Worm (Caenorhabditis elegans) whole organism, L4/young adult: ENCODE results near the gene lgc-35.

Experiments used
- W03F9.2 ChIP-seq: fragments of 150-350 bp; optimal IDR thresholded peaks from 2 replicates; lab custom pipeline; 2014; ENCODE audit warnings: missing biosample characterization, missing genetic modification characterization
- him-1 ChIP-seq: sonication (generic microtip); optimal IDR thresholded peaks from 2 replicates; lab custom pipeline; 2016; ENCODE audit warnings: missing genotype, missing genetic modification reagents, missing genetic modification characterization, missing compliant biosample characterization

ce11 chrII:12799927-12800522 is 39.9 kb downstream of the lgc-35 start:
- TF ChIP-seq him-1 (tag; lab: Kevin White, UChicago) (no peak), W03F9.2 (tag; lab: Kevin White, UChicago) (peak; percentile 3)
